Fruit fly (Drosophila melanogaster) whole organism: ENCODE data around the gene CG44085.

Source experiments
- CG8478 ChIP-seq: fragments of >200 bp; optimal IDR thresholded peaks from 2 replicates; lab custom pipeline; 2018; ENCODE audit warnings: inconsistent platforms
- EcR ChIP-seq, 2 experiments: fragments of >200 bp; optimal IDR thresholded peaks; 2 replicates each; lab custom pipeline; 2017; ENCODE audit warnings: missing biosample characterization in 2 of 2, missing genetic modification characterization in 2 of 2, missing genetic modification reagents in 2 of 2
- usp ChIP-seq: fragments of >200 bp; optimal IDR thresholded peaks from 2 replicates; lab custom pipeline; 2017; ENCODE audit warnings: missing biosample characterization, missing genetic modification characterization, mixed read lengths

dm6 chr2L:13219281-13220092 is 41.3 kb upstream of the CG44085 start, which contains the start of the genes CG9426 and mRF1:
- TF ChIP-seq EcR (GFP tag; optimal IDR thresholded peaks at IDR 0.05; lab: Kevin White, UChicago) (no peak), CG8478 (lab: Kevin White, UChicago) (no peak), usp (GFP tag; lab: Kevin White, UChicago) (no peak)
